Worm (Caenorhabditis elegans) whole organism, late embryonic: Measurements from ENCODE around the gene C39B5.6.

Experiments used
- F13H6.1 ChIP-seq: sonication (generic microtip); optimal IDR thresholded peaks from 2 replicates; lab custom pipeline; 2016; ENCODE audit warnings: missing genetic modification characterization, missing compliant biosample characterization
- K02D7.2 ChIP-seq: sonication (generic microtip); optimal IDR thresholded peaks from 2 replicates; lab custom pipeline; 2017; ENCODE audit warnings: mild to moderate bottlenecking, missing genetic modification characterization, missing compliant biosample characterization
- K09A11.1 ChIP-seq: sonication (generic microtip); optimal IDR thresholded peaks from 2 replicates; lab custom pipeline; 2017; ENCODE audit warnings: antibody characterized with exemption, mild to moderate bottlenecking, missing genetic modification characterization, missing compliant biosample characterization; ENCODE audit not compliant: insufficient read depth
- ahr-1 ChIP-seq: sonication (generic microtip); optimal IDR thresholded peaks from 2 replicates; lab custom pipeline; 2016; ENCODE audit warnings: missing genetic modification characterization, missing compliant biosample characterization
- ceh-18 ChIP-seq: sonication (generic microtip); optimal IDR thresholded peaks from 2 replicates; lab custom pipeline; 2016; ENCODE audit warnings: missing genetic modification characterization, missing compliant biosample characterization
- ceh-24 ChIP-seq: sonication (generic microtip); optimal IDR thresholded peaks from 2 replicates; lab custom pipeline; 2016; ENCODE audit warnings: mild to moderate bottlenecking, missing genetic modification characterization, missing compliant biosample characterization
- ceh-45 ChIP-seq: fragments of 200-800 bp; sonication (Bioruptor generic); IDR thresholded peaks from 2 replicates; pipeline ENCODE4 v1.3.6; 2022; ENCODE audit warnings: missing genetic modification reagents, missing genetic modification characterization, missing compliant biosample characterization
- ceh-48 ChIP-seq: sonication (generic microtip); optimal IDR thresholded peaks from 2 replicates; lab custom pipeline; 2016; ENCODE audit warnings: missing genetic modification characterization, inconsistent platforms, missing compliant biosample characterization
- dmd-4 ChIP-seq: sonication (generic microtip); optimal IDR thresholded peaks from 2 replicates; lab custom pipeline; 2016; ENCODE audit warnings: borderline replicate concordance, missing genetic modification characterization, missing compliant biosample characterization
- elt-2 ChIP-seq: sonication (generic microtip); optimal IDR thresholded peaks from 2 replicates; lab custom pipeline; 2016; ENCODE audit warnings: missing genetic modification reagents, missing genetic modification characterization, missing compliant biosample characterization
- elt-4 ChIP-seq: sonication (generic microtip); optimal IDR thresholded peaks from 2 replicates; lab custom pipeline; 2016; ENCODE audit warnings: missing genetic modification characterization, missing compliant biosample characterization
- eyg-1 ChIP-seq: sonication (generic microtip); optimal IDR thresholded peaks from 2 replicates; lab custom pipeline; 2016; ENCODE audit warnings: missing genotype, missing genetic modification characterization, missing compliant biosample characterization
- fax-1 ChIP-seq: sonication (generic microtip); optimal IDR thresholded peaks from 2 replicates; lab custom pipeline; 2016; ENCODE audit warnings: missing genotype, missing genetic modification characterization, missing compliant biosample characterization
- fkh-10 ChIP-seq: fragments of 150-350 bp; optimal IDR thresholded peaks from 2 replicates; lab custom pipeline; 2014; ENCODE audit warnings: missing biosample characterization, missing genetic modification reagents, missing genetic modification characterization
- fkh-6 ChIP-seq: sonication (generic microtip); optimal IDR thresholded peaks from 2 replicates; lab custom pipeline; 2016; ENCODE audit warnings: missing genetic modification characterization, missing compliant biosample characterization
- hlh-13 ChIP-seq: fragments of 200-800 bp; sonication (Bioruptor generic); optimal IDR thresholded peaks from 2 replicates; lab custom pipeline; 2018; ENCODE audit warnings: mild to moderate bottlenecking, missing genetic modification characterization, missing compliant biosample characterization
- hlh-6 ChIP-seq: sonication (generic microtip); optimal IDR thresholded peaks from 2 replicates; lab custom pipeline; 2016; ENCODE audit warnings: missing genotype, missing genetic modification characterization, missing compliant biosample characterization
- madf-2 ChIP-seq: sonication (generic microtip); optimal IDR thresholded peaks from 2 replicates; lab custom pipeline; 2017; ENCODE audit warnings: missing genetic modification characterization, missing compliant biosample characterization
- mec-3 ChIP-seq: sonication (generic microtip); optimal IDR thresholded peaks from 2 replicates; lab custom pipeline; 2016; ENCODE audit warnings: borderline replicate concordance, missing genetic modification characterization, missing compliant biosample characterization
- nfya-1 ChIP-seq: sonication (generic microtip); optimal IDR thresholded peaks from 2 replicates; lab custom pipeline; 2017; ENCODE audit warnings: missing genetic modification characterization, mild to moderate bottlenecking, missing compliant biosample characterization, antibody characterized with exemption, moderate library complexity
- nhr-232 ChIP-seq: sonication (generic microtip); optimal IDR thresholded peaks from 2 replicates; lab custom pipeline; 2016; ENCODE audit warnings: missing genetic modification characterization, missing compliant biosample characterization
- pax-1 ChIP-seq: fragments of 150-350 bp; optimal IDR thresholded peaks from 2 replicates; lab custom pipeline; 2014; ENCODE audit warnings: missing biosample characterization, missing genetic modification characterization
- pqm-1 ChIP-seq: sonication (generic microtip); optimal IDR thresholded peaks from 2 replicates; lab custom pipeline; 2016; ENCODE audit warnings: missing genetic modification characterization, missing compliant biosample characterization
- pros-1 ChIP-seq: fragments of 150-350 bp; optimal IDR thresholded peaks from 2 replicates; lab custom pipeline; 2014; ENCODE audit warnings: missing biosample characterization, missing genetic modification reagents, missing genetic modification characterization
- ref-2 ChIP-seq: sonication (generic microtip); optimal IDR thresholded peaks from 2 replicates; lab custom pipeline; 2016; ENCODE audit warnings: missing genetic modification characterization, missing compliant biosample characterization
- sox-4 ChIP-seq: sonication (generic microtip); optimal IDR thresholded peaks from 2 replicates; lab custom pipeline; 2017; ENCODE audit warnings: mild to moderate bottlenecking, missing genetic modification characterization, inconsistent platforms, missing compliant biosample characterization
- tbx-7 ChIP-seq: sonication (generic microtip); optimal IDR thresholded peaks from 2 replicates; lab custom pipeline; 2016; ENCODE audit warnings: missing genotype, missing genetic modification characterization, missing compliant biosample characterization
- unc-3 ChIP-seq, 2 experiments: fragments of 200-800 bp in 1 of 2; sonication (Bioruptor generic) in 1 of 2; sonication (generic microtip) in 1 of 2; conservative IDR thresholded peaks in 1 of 2; optimal IDR thresholded peaks in 1 of 2; 2 replicates each; pipeline versions ENCODE4 v1.3.6 to Lab custom; 2016 to 2022; ENCODE audit warnings: missing compliant biosample characterization in 2 of 2, missing genetic modification characterization in 2 of 2, missing genetic modification reagents in 1 of 2
- unc-42 ChIP-seq: sonication (generic microtip); optimal IDR thresholded peaks from 2 replicates; lab custom pipeline; 2016; ENCODE audit warnings: missing genotype, missing genetic modification characterization, missing compliant biosample characterization
- unc-86 ChIP-seq: sonication (generic microtip); optimal IDR thresholded peaks from 2 replicates; lab custom pipeline; 2016; ENCODE audit warnings: missing genetic modification characterization, missing compliant biosample characterization

C39B5.6 gene

DNA sequence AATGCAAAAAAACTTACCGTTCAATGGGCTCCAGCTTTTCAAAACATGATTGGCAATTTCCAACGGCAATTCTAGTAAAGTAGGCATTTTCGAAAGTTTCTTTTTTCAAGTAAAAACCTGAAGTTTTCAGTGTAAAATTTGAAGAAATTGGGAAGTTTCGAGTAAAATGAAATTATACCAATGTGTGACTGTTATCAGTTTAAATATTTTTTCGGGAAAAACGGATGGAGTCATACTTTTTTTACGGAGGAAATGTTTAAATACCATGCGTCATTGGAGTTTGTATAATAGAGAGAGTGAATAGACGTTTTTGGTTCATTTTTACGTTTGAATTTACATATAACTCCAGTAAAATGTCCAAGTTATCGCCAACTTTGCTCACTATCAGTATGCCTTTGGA, 21.6 kb downstream of the C39B5.6 start, which contains the start of gene fbxa-12:
TSS of gene fbxa-12 (plus strand) at position 301 of the 400 bp plus-strand sequence.
- TF ChIP-seq dmd-4, result no peak
- TF ChIP-seq K09A11.1 (tag; lab: Kevin White, UChicago), result no peak
- no peak for TF ChIP-seq pax-1
- TF ChIP-seq unc-3 (GFP tag; conservative IDR thresholded peaks at IDR 0.05; lab: Robert Waterston, UW), result no peak
- TF ChIP-seq unc-3 (tag; optimal IDR thresholded peaks at IDR 0.05; lab: Kevin White, UChicago), result no peak
- TF ChIP-seq pqm-1 (tag; lab: Kevin White, UChicago), result no peak
- no peak for TF ChIP-seq madf-2 (tag; lab: Kevin White, UChicago)
- no peak for TF ChIP-seq elt-2 (tag; lab: Kevin White, UChicago)
- no peak for TF ChIP-seq fkh-10 (GFP tag; lab: Kevin White, UChicago)
- TF ChIP-seq tbx-7 (tag; lab: Kevin White, UChicago), result no peak
- no peak for TF ChIP-seq nfya-1 (tag; lab: Kevin White, UChicago)
- TF ChIP-seq sox-4 (tag; lab: Kevin White, UChicago), result no peak
- TF ChIP-seq mec-3, result no peak
- TF ChIP-seq ref-2 (tag; lab: Kevin White, UChicago), result no peak
- TF ChIP-seq fkh-6 (tag; lab: Kevin White, UChicago), result no peak
- TF ChIP-seq, all 69 proteins: peak for 0

DNA sequence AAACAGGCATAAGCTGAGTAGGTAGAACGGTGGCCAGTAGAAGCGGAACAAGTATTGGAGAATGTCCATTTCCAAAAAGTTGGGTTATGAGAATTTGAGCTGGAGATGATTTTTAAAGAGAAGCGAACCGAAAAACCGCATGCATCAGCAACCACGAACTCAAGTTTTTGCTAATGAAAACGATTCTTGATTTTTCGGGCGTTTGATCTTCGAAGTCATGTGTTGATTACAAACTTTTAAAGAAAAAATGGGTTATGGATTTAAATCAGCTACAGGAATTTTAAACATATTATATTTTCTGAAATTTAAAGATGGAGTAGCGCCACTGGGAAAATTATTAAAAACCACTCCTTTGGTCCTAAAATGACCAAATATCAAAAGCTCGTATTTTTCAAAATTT, 26.1 kb downstream of the C39B5.6 start, which contains the start of gene srd-65:
TSS of gene srd-65 (minus strand) at position 101 of the 400 bp plus-strand sequence.
- TF ChIP-seq hlh-13 (GFP tag; lab: Kevin White, UChicago), result no peak
- TF ChIP-seq ceh-18, result no peak
- no peak for TF ChIP-seq ceh-48 (tag; lab: Kevin White, UChicago)
- no peak for TF ChIP-seq elt-4
- TF ChIP-seq eyg-1 (tag; lab: Kevin White, UChicago), result no peak
- no peak for TF ChIP-seq ceh-45
- TF ChIP-seq nhr-232 (tag; lab: Kevin White, UChicago), result no peak
- TF ChIP-seq nfya-1 (tag; lab: Kevin White, UChicago), result no peak

DNA sequence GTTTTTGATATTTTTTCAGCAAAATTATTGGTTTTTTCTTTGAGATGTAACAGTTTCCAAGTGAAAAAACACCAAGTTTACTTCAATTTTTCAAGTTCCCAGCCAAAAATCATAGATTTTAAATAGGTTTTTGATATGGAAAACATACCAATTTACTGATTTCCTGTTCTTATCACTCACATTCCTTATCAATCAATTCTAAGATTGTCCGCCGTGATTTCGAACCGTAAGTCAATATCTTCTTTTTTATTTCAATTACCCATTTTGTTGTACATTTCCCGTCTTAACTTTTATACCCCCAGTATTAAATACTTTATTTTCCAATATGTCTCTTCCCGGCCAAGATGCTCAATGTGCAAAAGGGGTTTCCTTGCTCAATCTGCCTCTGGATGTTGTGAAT, 26.7 kb downstream of the C39B5.6 start, which contains the start of gene fbxa-38:
TSS of gene fbxa-38 (plus strand) at position 195 of the 400 bp plus-strand sequence.
- TF ChIP-seq hlh-6 (tag; lab: Kevin White, UChicago) (no peak), elt-2 (tag; lab: Kevin White, UChicago) (peak; percentile 11)

DNA sequence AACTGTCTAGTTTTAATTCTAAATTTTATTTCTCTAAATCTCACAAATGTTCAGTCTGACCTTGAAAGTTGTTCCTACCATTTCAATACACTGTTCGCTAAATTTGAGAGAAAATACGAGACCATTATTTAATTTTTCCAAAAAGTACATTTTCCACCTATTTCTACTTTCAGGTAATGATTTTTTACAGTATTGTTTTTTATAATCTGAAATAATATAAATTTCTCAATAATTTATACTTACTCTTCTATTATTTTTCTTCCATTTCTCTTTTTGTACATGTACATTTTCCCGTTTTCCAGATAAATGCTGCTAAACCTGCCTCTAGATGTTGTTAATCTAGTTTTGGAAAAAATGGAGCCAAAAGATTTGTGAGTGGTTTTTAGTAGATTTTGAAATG, 29.6 kb downstream of the C39B5.6 start, which contains the start of gene fbxa-62:
TSS of gene fbxa-62 (plus strand) at position 301 of the 400 bp plus-strand sequence.
- TF ChIP-seq fkh-6 (tag; lab: Kevin White, UChicago) (no peak), elt-4 (no peak), unc-42 (tag; lab: Kevin White, UChicago) (no peak), fax-1 (tag; lab: Kevin White, UChicago) (no peak), unc-86 (no peak), ceh-24 (no peak), nfya-1 (tag; lab: Kevin White, UChicago) (no peak), pros-1 (tag; lab: Kevin White, UChicago) (no peak), K02D7.2 (tag; lab: Kevin White, UChicago) (no peak), madf-2 (tag; lab: Kevin White, UChicago) (no peak), F13H6.1 (tag; lab: Kevin White, UChicago) (no peak)

DNA sequence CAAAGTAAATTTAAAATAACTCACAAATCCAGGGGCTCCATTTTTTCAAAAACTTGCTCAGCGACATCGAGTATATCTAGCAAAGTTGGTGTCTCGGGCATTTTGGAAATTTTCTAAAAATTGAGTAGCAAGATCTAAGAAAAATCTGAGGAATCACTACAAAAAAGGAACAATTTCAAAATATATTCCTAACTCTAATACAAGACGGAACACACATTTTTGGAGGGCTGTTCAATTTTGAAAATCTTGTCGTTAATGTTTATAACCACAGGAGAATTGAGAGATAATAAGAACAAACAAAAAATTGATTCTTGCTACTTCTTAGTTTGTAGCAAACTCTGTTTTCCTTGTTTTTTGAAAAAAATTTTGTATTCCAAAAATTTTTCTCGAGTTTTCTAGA, 34.6 kb downstream of the C39B5.6 start, which contains the start of gene fbxa-47:
TSS of gene fbxa-47 (minus strand) at position 101 of the 400 bp plus-strand sequence.
- TF ChIP-seq ahr-1 (tag; lab: Kevin White, UChicago), result no peak

DNA sequence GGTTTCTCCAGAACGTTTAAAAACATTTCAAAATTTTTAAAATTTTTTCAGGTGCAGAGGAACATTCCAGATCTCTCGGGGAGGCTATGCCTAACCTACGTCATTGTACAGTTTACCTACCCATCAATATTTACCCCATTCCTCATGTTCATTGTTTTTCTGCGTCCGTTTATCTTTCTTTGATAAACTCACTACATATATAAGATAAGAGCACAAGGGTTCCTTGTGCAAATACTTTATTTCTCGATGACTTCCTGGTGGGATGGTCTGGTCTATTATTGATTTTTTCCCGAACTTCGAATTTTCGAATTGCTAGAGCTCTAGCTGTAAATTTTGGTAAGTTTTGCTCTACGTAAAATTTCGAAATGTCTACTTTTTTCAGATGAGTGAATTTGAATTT, 35.6 kb downstream of the C39B5.6 start:
- TF ChIP-seq ceh-24 (no peak), elt-2 (tag; lab: Kevin White, UChicago) (peak; percentile 74)
- TF ChIP-seq, all 69 proteins: peak for 1
